Worm (Caenorhabditis elegans): ENCODE results near the gene mif-2.

DNA sequence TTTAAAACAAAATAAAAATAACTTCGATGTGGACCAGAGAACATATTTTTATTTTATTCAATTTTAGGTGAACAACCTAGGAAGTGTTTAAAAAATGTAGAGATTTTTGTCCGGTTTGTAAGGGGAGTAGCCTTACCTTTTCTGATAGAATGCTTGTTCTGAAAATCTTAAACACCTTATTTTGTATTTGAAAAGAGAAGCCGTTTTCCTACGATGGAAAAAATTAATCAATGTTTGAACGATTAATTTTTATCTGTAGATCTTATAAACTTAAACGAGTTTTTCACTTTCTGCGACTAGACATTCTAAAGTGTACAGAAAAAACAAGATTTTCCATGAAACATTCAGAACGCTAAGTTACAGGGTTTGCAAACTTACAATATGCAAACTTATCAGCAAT is 35.9 kb downstream of the mif-2 start, which contains the start of gene F58H1.6:
- TF ChIP-seq elt-3 (tag; optimal IDR thresholded peaks at IDR 0.05) (no peak), ces-1 (GFP tag; optimal IDR thresholded peaks at IDR 0.05) (no peak), unc-62 (GFP tag; optimal IDR thresholded peaks at IDR 0.05) (no peak), mep-1 (tag; optimal IDR thresholded peaks at IDR 0.05) (no peak), nhr-237 (tag; optimal IDR thresholded peaks at IDR 0.05) (no peak), nhr-28 (tag; optimal IDR thresholded peaks at IDR 0.05) (no peak), mab-5 (tag; optimal IDR thresholded peaks at IDR 0.05) (no peak), lsy-2 (tag; optimal IDR thresholded peaks at IDR 0.05) (no peak), pha-4 (tag; optimal IDR thresholded peaks at IDR 0.05) (no peak), nhr-2 (tag; optimal IDR thresholded peaks at IDR 0.05) (no peak), lin-32 (GFP tag; optimal IDR thresholded peaks at IDR 0.05) (no peak), ham-2 (GFP tag; optimal IDR thresholded peaks at IDR 0.05) (no peak), M03D4.4 (tag; optimal IDR thresholded peaks at IDR 0.05) (no peak), ceh-83 (GFP tag; optimal IDR thresholded peaks at IDR 0.05) (no peak)

Data from whole organism, mixed stage, embryonic.